Worm (Caenorhabditis elegans) whole organism, late embryonic: ENCODE data around the gene F49H6.17.

Experiments
- ama-1 ChIP-seq: fragments of 150-350 bp; optimal IDR thresholded peaks from 2 replicates; lab custom pipeline; 2014
- ets-4 ChIP-seq: sonication (generic microtip); optimal IDR thresholded peaks from 2 replicates; lab custom pipeline; 2016; ENCODE audit warnings: missing genetic modification characterization, missing compliant biosample characterization
- ref-2 ChIP-seq: sonication (generic microtip); optimal IDR thresholded peaks from 2 replicates; lab custom pipeline; 2016; ENCODE audit warnings: missing genetic modification characterization, missing compliant biosample characterization
- unc-86 ChIP-seq: sonication (generic microtip); optimal IDR thresholded peaks from 2 replicates; lab custom pipeline; 2016; ENCODE audit warnings: missing genetic modification characterization, missing compliant biosample characterization

DNA sequence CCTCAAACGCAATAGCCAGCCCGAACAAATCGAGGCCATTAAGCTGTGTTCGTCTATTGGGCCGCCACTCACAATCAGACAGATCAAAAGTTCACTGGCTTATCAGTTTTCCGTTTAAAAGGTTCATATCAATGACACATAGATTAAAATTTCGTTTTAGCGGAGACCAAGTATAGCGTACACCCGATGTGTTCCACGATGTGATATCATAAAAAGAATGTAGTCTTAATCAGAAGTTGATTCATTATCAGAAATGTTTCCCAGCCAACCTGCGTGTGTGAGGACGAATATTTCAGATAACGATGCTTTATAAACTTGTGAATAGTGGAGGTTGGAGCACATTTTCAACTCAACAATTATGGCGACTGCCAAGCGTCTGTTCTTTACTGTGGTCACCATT, 5.7 kb upstream of the F49H6.17 start, which contains the start of gene clc-13:
- TF ChIP-seq ref-2 (tag; lab: Kevin White, UChicago) (no peak), ama-1 (no peak), unc-86 (no peak), ets-4 (no peak)
